Fruit fly (Drosophila melanogaster): ENCODE data around the gene CTCF.

DNA sequence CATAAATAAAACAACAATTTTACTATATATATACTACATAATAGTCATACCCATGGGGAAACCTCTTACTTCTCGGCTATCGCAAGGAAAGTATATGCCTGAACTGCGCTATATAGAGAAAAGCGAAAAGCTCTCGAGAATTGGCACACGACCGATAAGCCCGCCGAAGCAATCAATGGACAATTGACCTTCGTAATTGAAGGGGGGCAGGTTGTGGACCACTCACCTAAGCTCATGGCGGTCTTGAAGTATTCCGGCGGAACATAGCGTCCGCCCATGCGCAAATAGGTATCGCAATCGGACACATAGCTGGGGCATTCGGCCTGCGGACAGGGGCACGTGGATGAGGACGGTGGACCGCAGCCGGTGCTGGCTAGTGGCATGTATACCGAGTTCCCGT lies 23.9 kb upstream of the CTCF start:
- peak; percentile 13 for TF ChIP-seq cic (GFP tag; optimal IDR thresholded peaks at IDR 0.05)
- TF ChIP-seq toe (GFP tag; optimal IDR thresholded peaks at IDR 0.05): no peak
- no peak for TF ChIP-seq CG7045 (GFP tag; optimal IDR thresholded peaks at IDR 0.05)
- TF ChIP-seq CG5204 (GFP tag; optimal IDR thresholded peaks at IDR 0.05): no peak
